Worm (Caenorhabditis elegans): Measurements from ENCODE around the gene spcs-3.

spcs-3 gene

ce11 chrIII:8093079-8093623 is 48.3 kb downstream of the spcs-3 start, which contains the start of gene K06H7.2 (continued):
- TF ChIP-seq elt-3 (tag; optimal IDR thresholded peaks at IDR 0.05) (no peak), ceh-82 (tag; optimal IDR thresholded peaks at IDR 0.05) (no peak), eor-1 (tag; optimal IDR thresholded peaks at IDR 0.05) (no peak), unc-62 (GFP tag; optimal IDR thresholded peaks at IDR 0.05) (no peak), egl-5 (tag; optimal IDR thresholded peaks at IDR 0.05) (peak; percentile 87), nhr-43 (tag; optimal IDR thresholded peaks at IDR 0.05; ENCODE audit: poor library complexity, severe bottlenecking) (no peak), fkh-10 (GFP tag; optimal IDR thresholded peaks at IDR 0.05) (no peak), nhr-237 (tag; optimal IDR thresholded peaks at IDR 0.05) (no peak), nhr-12 (tag; optimal IDR thresholded peaks at IDR 0.05) (no peak), zag-1 (tag; optimal IDR thresholded peaks at IDR 0.05) (no peak), pqm-1 (tag; optimal IDR thresholded peaks at IDR 0.05) (no peak), R02D3.7 (tag; optimal IDR thresholded peaks at IDR 0.05) (no peak), daf-12 (tag; optimal IDR thresholded peaks at IDR 0.05) (no peak), nhr-11 (tag; optimal IDR thresholded peaks at IDR 0.05) (no peak), lin-39 (tag; optimal IDR thresholded peaks at IDR 0.05) (peak; percentile 71), hmg-11 (tag; optimal IDR thresholded peaks at IDR 0.05) (peak; percentile 20), ama-1 (optimal IDR thresholded peaks at IDR 0.05) (no peak), mdl-1 (tag; optimal IDR thresholded peaks at IDR 0.05) (no peak), nhr-77 (tag; optimal IDR thresholded peaks at IDR 0.05) (no peak), nhr-67 (tag; optimal IDR thresholded peaks at IDR 0.05) (no peak), aly-2 (tag; optimal IDR thresholded peaks at IDR 0.05) (no peak), fos-1 (tag; optimal IDR thresholded peaks at IDR 0.05) (no peak), egl-27 (tag; optimal IDR thresholded peaks at IDR 0.05) (no peak)

Measured in whole organism, L3 larva.